Worm (Caenorhabditis elegans) whole organism, late embryonic: ENCODE results near the gene Y54G2A.12.

Experiments
- C08G9.2 ChIP-seq: sonication (generic microtip); optimal IDR thresholded peaks from 2 replicates; lab custom pipeline; 2016; ENCODE audit warnings: mild to moderate bottlenecking, missing genetic modification characterization, moderate library complexity, missing compliant biosample characterization
- K02D7.2 ChIP-seq: sonication (generic microtip); optimal IDR thresholded peaks from 2 replicates; lab custom pipeline; 2017; ENCODE audit warnings: mild to moderate bottlenecking, missing genetic modification characterization, missing compliant biosample characterization
- ceh-14 ChIP-seq: sonication (generic microtip); optimal IDR thresholded peaks from 2 replicates; lab custom pipeline; 2016; ENCODE audit warnings: missing genotype, missing genetic modification characterization, missing compliant biosample characterization
- ceh-19 ChIP-seq: fragments of 200-800 bp; sonication (Bioruptor generic); optimal IDR thresholded peaks from 2 replicates; lab custom pipeline; 2018; ENCODE audit warnings: mild to moderate bottlenecking, missing genetic modification characterization, missing compliant biosample characterization
- ceh-34 ChIP-seq: sonication (generic microtip); optimal IDR thresholded peaks from 2 replicates; lab custom pipeline; 2016; ENCODE audit warnings: mild to moderate bottlenecking, missing genetic modification characterization, missing compliant biosample characterization
- ceh-45 ChIP-seq: fragments of 200-800 bp; sonication (Bioruptor generic); IDR thresholded peaks from 2 replicates; pipeline ENCODE4 v1.3.6; 2022; ENCODE audit warnings: missing genetic modification reagents, missing genetic modification characterization, missing compliant biosample characterization
- ceh-48 ChIP-seq: sonication (generic microtip); optimal IDR thresholded peaks from 2 replicates; lab custom pipeline; 2016; ENCODE audit warnings: missing genetic modification characterization, inconsistent platforms, missing compliant biosample characterization
- che-1 ChIP-seq: sonication (generic microtip); optimal IDR thresholded peaks from 2 replicates; lab custom pipeline; 2016; ENCODE audit warnings: mild to moderate bottlenecking, missing genetic modification characterization, missing compliant biosample characterization
- dve-1 ChIP-seq: sonication (generic microtip); optimal IDR thresholded peaks from 2 replicates; lab custom pipeline; 2017; ENCODE audit warnings: antibody characterized with exemption, mild to moderate bottlenecking, missing genetic modification characterization, missing compliant biosample characterization
- elt-4 ChIP-seq: sonication (generic microtip); optimal IDR thresholded peaks from 2 replicates; lab custom pipeline; 2016; ENCODE audit warnings: missing genetic modification characterization, missing compliant biosample characterization
- eyg-1 ChIP-seq: sonication (generic microtip); optimal IDR thresholded peaks from 2 replicates; lab custom pipeline; 2016; ENCODE audit warnings: missing genotype, missing genetic modification characterization, missing compliant biosample characterization
- fax-1 ChIP-seq: sonication (generic microtip); optimal IDR thresholded peaks from 2 replicates; lab custom pipeline; 2016; ENCODE audit warnings: missing genotype, missing genetic modification characterization, missing compliant biosample characterization
- fkh-10 ChIP-seq: fragments of 150-350 bp; optimal IDR thresholded peaks from 2 replicates; lab custom pipeline; 2014; ENCODE audit warnings: missing biosample characterization, missing genetic modification reagents, missing genetic modification characterization
- gmeb-2 ChIP-seq: sonication (generic microtip); optimal IDR thresholded peaks from 2 replicates; lab custom pipeline; 2016; ENCODE audit warnings: missing genetic modification characterization, inconsistent platforms, missing compliant biosample characterization
- hlh-13 ChIP-seq: fragments of 200-800 bp; sonication (Bioruptor generic); optimal IDR thresholded peaks from 2 replicates; lab custom pipeline; 2018; ENCODE audit warnings: mild to moderate bottlenecking, missing genetic modification characterization, missing compliant biosample characterization
- hlh-15 ChIP-seq: sonication (generic microtip); optimal IDR thresholded peaks from 2 replicates; lab custom pipeline; 2016; ENCODE audit warnings: missing genetic modification characterization, missing compliant biosample characterization
- hlh-8 ChIP-seq: sonication (generic microtip); optimal IDR thresholded peaks from 2 replicates; lab custom pipeline; 2016; ENCODE audit warnings: missing genotype, missing genetic modification characterization, missing compliant biosample characterization
- lim-6 ChIP-seq: sonication (generic microtip); optimal IDR thresholded peaks from 2 replicates; lab custom pipeline; 2016; ENCODE audit warnings: missing genetic modification characterization, missing compliant biosample characterization
- madf-2 ChIP-seq: sonication (generic microtip); optimal IDR thresholded peaks from 2 replicates; lab custom pipeline; 2017; ENCODE audit warnings: missing genetic modification characterization, missing compliant biosample characterization
- mec-3 ChIP-seq: sonication (generic microtip); optimal IDR thresholded peaks from 2 replicates; lab custom pipeline; 2016; ENCODE audit warnings: borderline replicate concordance, missing genetic modification characterization, missing compliant biosample characterization
- nhr-11 ChIP-seq: fragments of 150-350 bp; optimal IDR thresholded peaks from 2 replicates; lab custom pipeline; 2014; ENCODE audit warnings: missing biosample characterization, missing genetic modification characterization
- nhr-232 ChIP-seq: sonication (generic microtip); optimal IDR thresholded peaks from 2 replicates; lab custom pipeline; 2016; ENCODE audit warnings: missing genetic modification characterization, missing compliant biosample characterization
- pag-3 ChIP-seq: sonication (generic microtip); optimal IDR thresholded peaks from 2 replicates; lab custom pipeline; 2016; ENCODE audit warnings: missing compliant biosample characterization, missing genetic modification characterization, borderline replicate concordance
- pha-4 ChIP-seq: fragments of 150-350 bp; optimal IDR thresholded peaks from 2 replicates; lab custom pipeline; 2018; ENCODE audit warnings: missing biosample characterization, missing genetic modification reagents, missing genetic modification characterization
- pqm-1 ChIP-seq: sonication (generic microtip); optimal IDR thresholded peaks from 2 replicates; lab custom pipeline; 2016; ENCODE audit warnings: missing genetic modification characterization, missing compliant biosample characterization
- pros-1 ChIP-seq: fragments of 150-350 bp; optimal IDR thresholded peaks from 2 replicates; lab custom pipeline; 2014; ENCODE audit warnings: missing biosample characterization, missing genetic modification reagents, missing genetic modification characterization
- sox-2 ChIP-seq: fragments of 200-800 bp; sonication (Bioruptor generic); IDR thresholded peaks from 2 replicates; pipeline ENCODE4 v1.3.6; 2022; ENCODE audit warnings: missing genetic modification reagents, missing genetic modification characterization, missing compliant biosample characterization
- sox-4 ChIP-seq: sonication (generic microtip); optimal IDR thresholded peaks from 2 replicates; lab custom pipeline; 2017; ENCODE audit warnings: mild to moderate bottlenecking, missing genetic modification characterization, inconsistent platforms, missing compliant biosample characterization
- tbx-7 ChIP-seq: sonication (generic microtip); optimal IDR thresholded peaks from 2 replicates; lab custom pipeline; 2016; ENCODE audit warnings: missing genotype, missing genetic modification characterization, missing compliant biosample characterization
- ttx-3 ChIP-seq: sonication (generic microtip); optimal IDR thresholded peaks from 2 replicates; lab custom pipeline; 2016; ENCODE audit warnings: missing genetic modification reagents, missing genetic modification characterization, missing compliant biosample characterization
- unc-3 ChIP-seq, 2 experiments: fragments of 200-800 bp in 1 of 2; sonication (Bioruptor generic) in 1 of 2; sonication (generic microtip) in 1 of 2; conservative IDR thresholded peaks in 1 of 2; optimal IDR thresholded peaks in 1 of 2; 2 replicates each; pipeline versions ENCODE4 v1.3.6 to Lab custom; 2016 to 2022; ENCODE audit warnings: missing compliant biosample characterization in 2 of 2, missing genetic modification characterization in 2 of 2, missing genetic modification reagents in 1 of 2
- unc-86 ChIP-seq: sonication (generic microtip); optimal IDR thresholded peaks from 2 replicates; lab custom pipeline; 2016; ENCODE audit warnings: missing genetic modification characterization, missing compliant biosample characterization
- zip-5 ChIP-seq: sonication (generic microtip); optimal IDR thresholded peaks from 2 replicates; lab custom pipeline; 2016; ENCODE audit warnings: missing genetic modification characterization, missing compliant biosample characterization
- ztf-16 ChIP-seq: sonication (generic microtip); optimal IDR thresholded peaks from 2 replicates; lab custom pipeline; 2017; ENCODE audit warnings: missing genetic modification characterization, missing compliant biosample characterization

The Y54G2A.12 gene

DNA sequence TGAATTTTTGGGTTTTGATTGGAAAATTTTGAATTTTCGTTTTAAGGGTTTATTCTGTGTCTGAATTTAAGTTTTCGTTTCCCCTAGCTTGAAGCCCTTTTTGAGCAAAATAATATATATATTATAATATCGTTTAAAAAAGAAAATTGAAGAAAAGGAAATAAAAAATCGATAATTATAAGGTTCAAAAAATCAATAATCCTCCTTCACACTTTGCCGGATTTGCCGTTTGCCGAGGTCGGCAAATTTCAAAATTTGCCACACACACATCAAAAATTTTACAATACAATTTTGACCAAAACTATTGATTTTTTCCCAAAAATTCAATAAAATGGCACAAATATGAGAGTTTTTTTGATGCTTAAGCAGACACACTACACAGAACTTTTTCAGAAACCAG lies 46.1 kb downstream of the Y54G2A.12 start:
- TF ChIP-seq pag-3 (tag; lab: Kevin White, UChicago) (no peak), ceh-34 (tag; lab: Kevin White, UChicago) (no peak), pros-1 (no peak), nhr-232 (tag; lab: Kevin White, UChicago) (no peak), dve-1 (tag; lab: Kevin White, UChicago) (no peak), madf-2 (tag; lab: Kevin White, UChicago) (no peak), nhr-11 (no peak), unc-86 (no peak), zip-5 (tag; lab: Kevin White, UChicago) (no peak), mec-3 (no peak), ceh-19 (GFP tag; lab: Kevin White, UChicago) (no peak), tbx-7 (tag; lab: Kevin White, UChicago) (no peak), ceh-45 (GFP tag; lab: Robert Waterston, UW) (no peak), ceh-14 (tag; lab: Kevin White, UChicago) (no peak), hlh-15 (tag; lab: Kevin White, UChicago) (no peak), sox-2 (GFP tag; lab: Robert Waterston, UW) (no peak)

DNA sequence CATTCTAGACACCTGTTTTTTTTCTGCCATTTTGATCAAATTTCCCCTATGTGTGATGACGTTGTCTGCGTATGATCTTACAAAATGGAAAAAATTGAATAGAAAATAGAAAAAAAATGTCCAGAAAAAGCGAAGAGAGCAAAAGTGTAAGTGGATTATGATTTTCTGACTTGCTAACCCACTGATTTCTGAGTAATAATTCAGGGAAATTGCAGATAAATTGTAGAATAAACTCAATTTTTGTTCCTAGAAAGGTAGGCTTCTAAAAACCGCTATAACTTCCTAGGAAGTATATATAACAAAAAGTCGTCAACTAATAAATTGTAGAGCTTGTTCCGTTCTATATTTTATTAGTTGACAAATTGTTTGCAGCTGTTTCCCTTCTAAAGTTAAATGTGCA lies 48.0 kb downstream of the Y54G2A.12 start:
- TF ChIP-seq hlh-8 (no peak), gmeb-2 (no peak), mec-3 (no peak), fkh-10 (GFP tag; lab: Kevin White, UChicago) (no peak), che-1 (no peak), eyg-1 (tag; lab: Kevin White, UChicago) (no peak), pha-4 (tag; lab: Kevin White, UChicago) (no peak), pag-3 (tag; lab: Kevin White, UChicago) (no peak), fax-1 (no peak), K02D7.2 (tag; lab: Kevin White, UChicago) (no peak)

DNA sequence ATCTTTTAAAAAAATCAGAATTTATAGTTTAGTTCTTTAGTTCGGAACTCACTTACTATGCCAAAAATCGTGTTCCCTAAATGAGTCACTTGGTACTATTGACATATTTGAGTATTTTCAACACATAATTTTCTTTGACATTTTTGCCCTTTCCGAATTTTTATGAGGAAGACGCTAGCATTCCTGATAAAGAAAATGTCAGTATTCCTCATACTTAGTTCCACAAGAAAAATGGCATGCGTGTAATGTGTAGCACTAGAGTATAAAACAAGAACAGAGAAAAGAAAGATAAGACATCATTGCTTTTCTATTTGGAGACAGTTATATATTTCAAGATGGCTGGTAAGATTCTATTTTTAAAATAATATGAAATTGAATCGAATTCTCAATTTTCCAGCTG lies 52.7 kb downstream of the Y54G2A.12 start, which contains the start of gene Y94H6A.2:
Gene Y94H6A.2 (plus strand): TSS at position 336 of the 400 bp plus-strand sequence.
- TF ChIP-seq ztf-16 (tag; lab: Kevin White, UChicago), result no peak
- TF ChIP-seq hlh-13, result no peak
- TF ChIP-seq eyg-1 (tag; lab: Kevin White, UChicago), result no peak
- TF ChIP-seq elt-4, result no peak
- no peak for TF ChIP-seq unc-3 (GFP tag; conservative IDR thresholded peaks at IDR 0.05; lab: Robert Waterston, UW)
- no peak for TF ChIP-seq unc-3 (tag; optimal IDR thresholded peaks at IDR 0.05; lab: Kevin White, UChicago)
- no peak for TF ChIP-seq C08G9.2 (tag; lab: Kevin White, UChicago)
- TF ChIP-seq sox-4 (tag; lab: Kevin White, UChicago), result no peak
- TF ChIP-seq ceh-48 (tag; lab: Kevin White, UChicago), result no peak
- TF ChIP-seq ttx-3 (tag; lab: Kevin White, UChicago), result no peak
- TF ChIP-seq pqm-1 (tag; lab: Kevin White, UChicago), result no peak
- TF ChIP-seq ceh-45 (GFP tag; lab: Robert Waterston, UW), result no peak
- no peak for TF ChIP-seq dve-1 (tag; lab: Kevin White, UChicago)
- no peak for TF ChIP-seq lim-6
